Fruit fly (Drosophila melanogaster) whole organism, embryonic: ENCODE results near the gene Nup358.

ENCODE experiments used
- Adf1 ChIP-seq: fragments of 200-800 bp; sonication (Bioruptor generic); IDR thresholded peaks from 2 replicates; pipeline ENCODE4 v1.3.6; 2022; ENCODE audit warnings: missing biosample characterization, missing genetic modification characterization
- CG10366 ChIP-seq: fragments of 200-800 bp; sonication (Bioruptor generic); IDR thresholded peaks from 2 replicates; pipeline ENCODE4 v1.3.6; 2022; ENCODE audit warnings: missing biosample characterization, missing genetic modification characterization
- CG10543 ChIP-seq: fragments of 200-800 bp; sonication (Bioruptor generic); optimal IDR thresholded peaks from 3 replicates; lab custom pipeline; 2017; ENCODE audit warnings: missing biosample characterization, mild to moderate bottlenecking, missing genetic modification characterization, moderate library complexity
- CG11695 ChIP-seq: fragments of 200-800 bp; sonication (Bioruptor generic); IDR thresholded peaks from 3 replicates; pipeline ENCODE4 v1.3.6; 2022; ENCODE audit warnings: missing biosample characterization, missing genetic modification characterization
- CG14050 ChIP-seq: fragments of 200-800 bp; sonication (Bioruptor generic); IDR thresholded peaks from 3 replicates; pipeline ENCODE4 v1.3.6; 2022; ENCODE audit warnings: missing biosample characterization, missing genetic modification characterization
- CG14667 ChIP-seq: fragments of 200-800 bp; sonication (Bioruptor generic); IDR thresholded peaks from 2 replicates; pipeline ENCODE4 v1.3.6; 2022; ENCODE audit warnings: missing biosample characterization, missing genetic modification characterization
- CG14860 ChIP-seq: fragments of 200-800 bp; sonication (Bioruptor generic); IDR thresholded peaks from 3 replicates; pipeline ENCODE4 v1.3.6; 2022; ENCODE audit warnings: missing biosample characterization, missing genetic modification characterization; ENCODE audit not compliant: partially characterized antibody
- CG16779 ChIP-seq: fragments of 200-800 bp; sonication (Bioruptor generic); IDR thresholded peaks from 2 replicates; pipeline ENCODE4 v1.3.6; 2022; ENCODE audit warnings: missing biosample characterization, missing genetic modification characterization
- CG2120 ChIP-seq: fragments of 200-800 bp; sonication (Bioruptor generic); optimal IDR thresholded peaks from 3 replicates; lab custom pipeline; 2016; ENCODE audit warnings: missing biosample characterization, missing genetic modification characterization
- CG2889 ChIP-seq: fragments of 200-800 bp; sonication (Bioruptor generic); IDR thresholded peaks from 3 replicates; pipeline ENCODE4 v1.3.6; 2022; ENCODE audit warnings: missing biosample characterization, missing genetic modification characterization
- CG30431 ChIP-seq: fragments of 200-800 bp; sonication (Bioruptor generic); optimal IDR thresholded peaks from 2 replicates; lab custom pipeline; 2017; ENCODE audit warnings: missing biosample characterization, missing genetic modification characterization
- CG32767 ChIP-seq: fragments of 200-800 bp; sonication (Bioruptor generic); IDR thresholded peaks from 2 replicates; pipeline ENCODE4 v1.3.6; 2022; ENCODE audit warnings: missing biosample characterization, missing genetic modification characterization
- CG3726 ChIP-seq: fragments of 200-800 bp; sonication (Bioruptor generic); IDR thresholded peaks from 3 replicates; pipeline ENCODE4, ENCODE4 v1.3.6; 2022; ENCODE audit warnings: missing biosample characterization, missing genetic modification characterization
- CG6654 ChIP-seq: fragments of 200-800 bp; sonication (Bioruptor generic); optimal IDR thresholded peaks from 2 replicates; lab custom pipeline; 2017; ENCODE audit warnings: missing biosample characterization, mild to moderate bottlenecking, missing genetic modification characterization
- CG7357 ChIP-seq: fragments of 200-800 bp; sonication (Bioruptor generic); IDR thresholded peaks from 3 replicates; pipeline ENCODE4 v1.3.6; 2022; ENCODE audit warnings: missing biosample characterization, missing genetic modification characterization
- CG7745 ChIP-seq: fragments of 200-800 bp; sonication (Bioruptor generic); optimal IDR thresholded peaks from 2 replicates; lab custom pipeline; 2018; ENCODE audit warnings: missing biosample characterization, mild to moderate bottlenecking, missing genetic modification characterization, moderate library complexity
- CG8281 ChIP-seq: fragments of 200-800 bp; sonication (Bioruptor generic); optimal IDR thresholded peaks from 2 replicates; lab custom pipeline; 2018; ENCODE audit warnings: missing biosample characterization, mild to moderate bottlenecking, missing genetic modification characterization, moderate library complexity
- CG8924 ChIP-seq: fragments of 200-800 bp; optimal IDR thresholded peaks from 3 replicates; lab custom pipeline; 2019; ENCODE audit warnings: missing biosample characterization, mild to moderate bottlenecking, missing genetic modification characterization, moderate library complexity
- CG8944 ChIP-seq: fragments of 200-800 bp; sonication (Bioruptor generic); optimal IDR thresholded peaks from 3 replicates; lab custom pipeline; 2016; ENCODE audit warnings: missing biosample characterization, missing genetic modification characterization
- CkIIα-i1 ChIP-seq: fragments of 200-800 bp; sonication (Bioruptor generic); IDR thresholded peaks from 2 replicates; pipeline ENCODE4 v1.3.6; 2022; ENCODE audit warnings: missing biosample characterization, missing genetic modification characterization
- E2f1 ChIP-seq: fragments of 200-800 bp; sonication (Bioruptor generic); IDR thresholded peaks from 2 replicates; pipeline ENCODE4 v1.3.6; 2022; ENCODE audit warnings: missing biosample characterization, missing genetic modification characterization
- ERR ChIP-seq: fragments of 200-800 bp; sonication (Bioruptor generic); optimal IDR thresholded peaks from 2 replicates; lab custom pipeline; 2016; ENCODE audit warnings: missing biosample characterization, missing genetic modification characterization
- Hr3 ChIP-seq: fragments of 200-800 bp; sonication (Bioruptor generic); optimal IDR thresholded peaks from 3 replicates; lab custom pipeline; 2016; ENCODE audit warnings: missing biosample characterization, missing genetic modification characterization
- Med ChIP-seq: fragments of 200-800 bp; sonication (Bioruptor generic); peaks from one replicate; lab custom pipeline; 2016; ENCODE audit warnings: missing biosample characterization, missing genetic modification characterization, mild to moderate bottlenecking, inconsistent platforms, moderate library complexity
- Optix ChIP-seq: fragments of 200-800 bp; sonication (Bioruptor generic); IDR thresholded peaks from 3 replicates; pipeline ENCODE4 v1.3.6; 2022; ENCODE audit warnings: missing biosample characterization, missing genetic modification characterization
- Poxn ChIP-seq: fragments of 200-800 bp; sonication (Bioruptor generic); IDR thresholded peaks from 2 replicates; pipeline ENCODE4 v1.3.6; 2022; ENCODE audit warnings: missing biosample characterization, missing genetic modification characterization
- Sox100B ChIP-seq: fragments of 200-800 bp; sonication (Bioruptor generic); optimal IDR thresholded peaks from 3 replicates; lab custom pipeline; 2018; ENCODE audit warnings: missing biosample characterization, mild to moderate bottlenecking, missing genetic modification characterization
- Sry-δ ChIP-seq: fragments of 200-800 bp; sonication (Bioruptor generic); optimal IDR thresholded peaks from 2 replicates; lab custom pipeline; 2016; ENCODE audit warnings: missing biosample characterization, missing genetic modification characterization
- Ssrp ChIP-seq: fragments of 200-800 bp; sonication (Bioruptor generic); optimal IDR thresholded peaks from 2 replicates; lab custom pipeline; 2018; ENCODE audit warnings: missing biosample characterization, mild to moderate bottlenecking, missing genetic modification characterization, moderate library complexity
- br ChIP-seq: fragments of >200 bp; optimal IDR thresholded peaks from 2 replicates; lab custom pipeline; 2017
- ci ChIP-seq: fragments of 200-800 bp; sonication (Bioruptor generic); IDR thresholded peaks from 3 replicates; pipeline ENCODE4 v1.3.6; 2022; ENCODE audit warnings: missing biosample characterization, missing genetic modification characterization
- cwo ChIP-seq: fragments of 200-800 bp; sonication (Bioruptor generic); optimal IDR thresholded peaks from 3 replicates; lab custom pipeline; 2017; ENCODE audit warnings: missing biosample characterization, missing genetic modification characterization, mild to moderate bottlenecking, moderate library complexity, missing genetic modification reagents
- en ChIP-seq: fragments of 200-800 bp; sonication (Bioruptor generic); optimal IDR thresholded peaks from 2 replicates; lab custom pipeline; 2016; ENCODE audit warnings: missing biosample characterization, missing genetic modification characterization
- fru ChIP-seq: fragments of >200 bp; optimal IDR thresholded peaks from 2 replicates; lab custom pipeline; 2017
- fu2 ChIP-seq: fragments of 200-800 bp; sonication (Bioruptor generic); optimal IDR thresholded peaks from 2 replicates; lab custom pipeline; 2016; ENCODE audit warnings: missing biosample characterization, missing genetic modification characterization
- gcm2 ChIP-seq: fragments of 200-800 bp; sonication (Bioruptor generic); optimal IDR thresholded peaks from 2 replicates; lab custom pipeline; 2016; ENCODE audit warnings: missing biosample characterization, missing genetic modification characterization
- gfzf ChIP-seq: fragments of 200-800 bp; sonication (Bioruptor generic); optimal IDR thresholded peaks from 2 replicates; lab custom pipeline; 2016; ENCODE audit warnings: missing biosample characterization, mild to moderate bottlenecking, missing genetic modification characterization, moderate library complexity
- h ChIP-seq: fragments of >200 bp; optimal IDR thresholded peaks from 2 replicates; lab custom pipeline; 2017
- hb ChIP-seq: fragments of 200-800 bp; sonication (Bioruptor generic); IDR thresholded peaks from 3 replicates; pipeline ENCODE4 v1.3.6; 2022; ENCODE audit warnings: missing biosample characterization, missing genetic modification characterization; ENCODE audit not compliant: partially characterized antibody
- mld ChIP-seq: fragments of 200-800 bp; sonication (Bioruptor generic); IDR thresholded peaks from 3 replicates; pipeline ENCODE4 v1.3.6; 2022; ENCODE audit warnings: missing biosample characterization, missing genetic modification characterization; ENCODE audit not compliant: partially characterized antibody
- onecut ChIP-seq: fragments of 200-800 bp; sonication (Bioruptor generic); IDR thresholded peaks from 2 replicates; pipeline ENCODE4 v1.3.6; 2022; ENCODE audit warnings: missing biosample characterization, missing genetic modification characterization
- otp ChIP-seq: fragments of 200-800 bp; sonication (Bioruptor generic); IDR thresholded peaks from 3 replicates; pipeline ENCODE4, ENCODE4 v1.3.6; 2022; ENCODE audit warnings: missing biosample characterization, missing genetic modification characterization
- p53 ChIP-seq: fragments of 200-800 bp; sonication (Bioruptor generic); optimal IDR thresholded peaks from 2 replicates; lab custom pipeline; 2016; ENCODE audit warnings: missing biosample characterization, missing genetic modification characterization
- pita ChIP-seq: fragments of 200-800 bp; sonication (Bioruptor generic); optimal IDR thresholded peaks from 2 replicates; lab custom pipeline; 2017; ENCODE audit warnings: missing biosample characterization, mild to moderate bottlenecking, missing genetic modification characterization
- repo ChIP-seq: fragments of 200-800 bp; sonication (Bioruptor generic); optimal IDR thresholded peaks from 2 replicates; lab custom pipeline; 2016; ENCODE audit warnings: missing biosample characterization, missing genetic modification characterization
- rib ChIP-seq: fragments of 200-800 bp; sonication (Bioruptor generic); IDR thresholded peaks from 2 replicates; pipeline ENCODE4 v1.3.6; 2022; ENCODE audit warnings: missing biosample characterization, missing genetic modification characterization
- sim ChIP-seq: fragments of 200-800 bp; sonication (Bioruptor generic); IDR thresholded peaks from 2 replicates; pipeline ENCODE4 v1.3.6; 2022; ENCODE audit warnings: missing biosample characterization, missing genetic modification characterization
- stc ChIP-seq: fragments of 200-800 bp; sonication (Bioruptor generic); IDR thresholded peaks from 2 replicates; pipeline ENCODE4 v1.3.6; 2022; ENCODE audit warnings: missing biosample characterization, missing genetic modification characterization
- tap ChIP-seq: fragments of 200-800 bp; optimal IDR thresholded peaks from 3 replicates; lab custom pipeline; 2019; ENCODE audit warnings: missing biosample characterization, mild to moderate bottlenecking, missing genetic modification characterization, moderate library complexity
- unpg ChIP-seq: fragments of 200-800 bp; sonication (Bioruptor generic); optimal IDR thresholded peaks from 3 replicates; lab custom pipeline; 2018; ENCODE audit warnings: missing biosample characterization, mild to moderate bottlenecking, missing genetic modification characterization, moderate library complexity
- wek ChIP-seq: fragments of 200-800 bp; sonication (Bioruptor generic); optimal IDR thresholded peaks from 3 replicates; lab custom pipeline; 2018; ENCODE audit warnings: missing biosample characterization, mild to moderate bottlenecking, missing genetic modification characterization, moderate library complexity
- zfh2 ChIP-seq: fragments of 200-800 bp; sonication (Bioruptor generic); optimal IDR thresholded peaks from 2 replicates; lab custom pipeline; 2016; ENCODE audit warnings: missing biosample characterization, missing genetic modification characterization

The Nup358 gene

DNA sequence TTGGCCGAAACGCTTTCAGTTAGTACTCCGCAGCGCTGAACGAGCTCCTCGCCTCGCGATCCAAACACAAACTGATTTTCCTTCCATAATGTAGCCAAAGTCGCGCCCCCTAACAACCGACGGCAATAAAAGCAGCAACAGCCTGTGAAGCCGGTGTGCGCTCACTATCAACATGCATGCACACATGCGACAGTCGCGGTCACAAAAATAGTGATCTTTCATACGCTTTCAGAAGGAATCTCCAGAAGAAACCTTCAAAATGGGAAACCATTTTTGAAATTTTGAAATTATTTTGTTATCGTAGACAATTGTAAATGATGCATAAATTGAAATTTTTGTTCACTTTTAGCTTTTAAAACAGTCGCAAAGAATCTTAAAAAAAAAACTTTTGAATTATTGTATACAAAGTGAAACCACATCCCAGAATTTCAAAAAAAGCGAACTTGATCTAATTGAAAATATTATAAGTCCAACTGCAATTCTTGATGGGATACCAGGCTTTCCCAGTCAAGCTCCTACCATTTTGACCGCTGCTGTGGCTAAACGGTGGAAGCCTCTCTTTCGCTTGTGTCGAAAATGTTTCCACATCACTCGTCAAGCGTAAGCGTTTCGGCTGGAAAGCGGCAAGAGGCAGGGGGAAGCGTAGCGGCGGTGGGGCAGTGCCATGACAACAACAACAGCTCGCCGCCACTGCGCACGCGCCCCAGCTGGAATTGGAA lies 16.7 kb upstream of the Nup358 start, which contains the start of gene Cad96Cb (continued):
- TF ChIP-seq p53 (no peak), Sry-δ (GFP tag; lab: Kevin White, UChicago) (peak; percentile 21), CG8944 (peak; percentile 75), tap (tag; lab: Kevin White, UChicago) (no peak), CG2889 (GFP tag; lab: Robert Waterston, UW) (no peak), sim (GFP tag; lab: Robert Waterston, UW) (no peak), CG6654 (GFP tag; lab: Kevin White, UChicago) (peak; percentile 70), Poxn (GFP tag; lab: Robert Waterston, UW) (no peak), unpg (GFP tag; lab: Kevin White, UChicago) (peak; percentile 82), zfh2 (GFP tag; lab: Kevin White, UChicago) (peak; percentile 0), E2f1 (GFP tag; lab: Robert Waterston, UW) (peak; percentile 48; the same call in 1 of the 2 replicates), repo (GFP tag; lab: Kevin White, UChicago) (peak; percentile 25), fu2 (GFP tag; lab: Kevin White, UChicago) (peak; percentile 29), onecut (GFP tag; lab: Robert Waterston, UW) (peak; percentile 75), stc (GFP tag; lab: Robert Waterston, UW) (peak; percentile 62; the same call in 1 of the 2 replicates), otp (peak; percentile 38; the same call in 1 of the 3 replicates), ERR (GFP tag; lab: Kevin White, UChicago) (peak; percentile 54), CG14667 (GFP tag; lab: Robert Waterston, UW) (0 out of 2 replicates have a peak, but pooled peaks have one; percentile 19), en (GFP tag; lab: Kevin White, UChicago) (peak; percentile 66), CG10366 (peak; percentile 30; the same call in 1 of the 2 replicates), gfzf (GFP tag; lab: Kevin White, UChicago) (no peak), pita (no peak), cwo (peak; percentile 67), wek (GFP tag; lab: Kevin White, UChicago) (peak; percentile 35), Sox100B (GFP tag; lab: Kevin White, UChicago) (peak; percentile 96), Ssrp (tag; lab: Kevin White, UChicago) (peak; percentile 90), CG14860 (no peak), CG10543 (GFP tag; lab: Kevin White, UChicago) (no peak), CG3726 (no peak), CG14050 (peak; percentile 43; the same call in 1 of the 3 replicates), CG30431 (GFP tag; lab: Kevin White, UChicago) (peak; percentile 68), rib (no peak), hb (no peak), fru (lab: Kevin White, UChicago) (no peak), ci (GFP tag; lab: Robert Waterston, UW) (peak; percentile 63; the same call in 2 of the 3 replicates), CG11695 (peak; percentile 79), CG2120 (GFP tag; lab: Kevin White, UChicago) (no peak), CG7745 (tag; lab: Kevin White, UChicago) (no peak), CG16779 (GFP tag; lab: Robert Waterston, UW) (no peak), CG32767 (GFP tag; lab: Robert Waterston, UW) (peak; percentile 77), h (no peak), CG8924 (tag; lab: Kevin White, UChicago) (peak; percentile 86), mld (no peak), gcm2 (GFP tag; lab: Kevin White, UChicago) (no peak), Optix (no peak), CkIIα-i1 (GFP tag; lab: Robert Waterston, UW) (no peak), br (lab: Kevin White, UChicago) (no peak), CG7357 (GFP tag; lab: Robert Waterston, UW) (0 out of 3 replicates have a peak, but pooled peaks have one; percentile 50), Adf1 (GFP tag; lab: Robert Waterston, UW) (no peak), Hr3 (GFP tag; lab: Kevin White, UChicago) (peak; percentile 79), Med (GFP tag; lab: Kevin White, UChicago) (peak; percentile 93), CG8281 (tag; lab: Kevin White, UChicago) (peak; percentile 68)
